Worm (Caenorhabditis elegans) whole organism, L1 larva: Measurements from ENCODE around the gene ZC168.2.

ENCODE experiments used
- aly-2 ChIP-seq: fragments of 150-350 bp; optimal IDR thresholded peaks from 2 replicates; lab custom pipeline; 2014; ENCODE audit warnings: missing biosample characterization, missing genetic modification characterization
- nhr-85 ChIP-seq: sonication (generic microtip); peaks from one replicate; lab custom pipeline; 2016; ENCODE audit warnings: missing genetic modification characterization, inconsistent platforms, missing compliant biosample characterization
- skn-1 ChIP-seq: fragments of 150-350 bp; optimal IDR thresholded peaks from 2 replicates; lab custom pipeline; 2014; ENCODE audit warnings: missing biosample characterization, missing genetic modification characterization

The ZC168.2 gene

ce11 chrIV:10778582-10778981 is 50.7 kb downstream of the ZC168.2 start:
- TF ChIP-seq skn-1 (tag; lab: Kevin White, UChicago) = no peak
- peak; percentile 17 for TF ChIP-seq aly-2 (tag; lab: Kevin White, UChicago)
- TF ChIP-seq nhr-85 = peak; percentile 39
